Fruit fly (Drosophila melanogaster): ENCODE measurements around the gene CG43673.

Gene CG43673

dm6 chrX:15788235-15789187 is 9.6 kb downstream of the CG43673 start, which contains the start of gene Rhp (continued):
- no peak for TF ChIP-seq CG11723 (GFP tag; optimal IDR thresholded peaks at IDR 0.05)
- no peak for TF ChIP-seq CG43689 (GFP tag; IDR thresholded peaks at IDR 0.05)
- no peak for TF ChIP-seq Dad (GFP tag; optimal IDR thresholded peaks at IDR 0.05)
- no peak for TF ChIP-seq slp2 (GFP tag; optimal IDR thresholded peaks at IDR 0.05)
- TF ChIP-seq CG12155 (GFP tag; optimal IDR thresholded peaks at IDR 0.05) = no peak
- no peak for TF ChIP-seq CG7745 (tag; optimal IDR thresholded peaks at IDR 0.05)
- TF ChIP-seq dysf (GFP tag; IDR thresholded peaks at IDR 0.05) = no peak
- peak; percentile 51 for TF ChIP-seq CG13424 (tag; optimal IDR thresholded peaks at IDR 0.05)
- TF ChIP-seq B-H2 (GFP tag; optimal IDR thresholded peaks at IDR 0.05) = peak; percentile 7
- no peak for TF ChIP-seq zen2 (GFP tag; IDR thresholded peaks at IDR 0.05; ENCODE audit: partially characterized antibody)
- TF ChIP-seq ems (GFP tag; optimal IDR thresholded peaks at IDR 0.05) = no peak
- no peak for TF ChIP-seq Aef1 (GFP tag; IDR thresholded peaks at IDR 0.05)
- no peak for TF ChIP-seq Hey (tag; optimal IDR thresholded peaks at IDR 0.05)
- TF ChIP-seq CG17829 (tag; optimal IDR thresholded peaks at IDR 0.05) = no peak
- TF ChIP-seq ERR (GFP tag; optimal IDR thresholded peaks at IDR 0.05) = no peak
- no peak for TF ChIP-seq NC2β (GFP tag; optimal IDR thresholded peaks at IDR 0.05)
- TF ChIP-seq Eip74EF (GFP tag; optimal IDR thresholded peaks at IDR 0.05) = peak in 1 of 2 experiments; percentile 17
- no peak for TF ChIP-seq fd96Cb (tag; optimal IDR thresholded peaks at IDR 0.05)
- TF ChIP-seq CG8388 (GFP tag; optimal IDR thresholded peaks at IDR 0.05) = no peak
- peak; percentile 5 for TF ChIP-seq HLHmδ (GFP tag; optimal IDR thresholded peaks at IDR 0.05)
- no peak for TF ChIP-seq CG8765 (GFP tag; IDR thresholded peaks at IDR 0.05)
- TF ChIP-seq CG2120 (GFP tag; optimal IDR thresholded peaks at IDR 0.05) = no peak
- TF ChIP-seq sisA (GFP tag; IDR thresholded peaks at IDR 0.05) = no peak
- no peak for TF ChIP-seq CG9817 (tag; optimal IDR thresholded peaks at IDR 0.05)
- no peak for TF ChIP-seq CG17612 (GFP tag; IDR thresholded peaks at IDR 0.05)
- no peak for TF ChIP-seq pros (GFP tag; optimal IDR thresholded peaks at IDR 0.05)
- peak; percentile 50 for TF ChIP-seq Sox102F (GFP tag; optimal IDR thresholded peaks at IDR 0.05)
- TF ChIP-seq CG11504 (tag; optimal IDR thresholded peaks at IDR 0.05) = no peak
- TF ChIP-seq Stat92E (GFP tag; optimal IDR thresholded peaks at IDR 0.05) = no peak
- TF ChIP-seq jing (GFP tag; optimal IDR thresholded peaks at IDR 0.05) = no peak
- no peak for TF ChIP-seq shn (GFP tag; optimal IDR thresholded peaks at IDR 0.05)
- peak; percentile 16 for TF ChIP-seq CG3281 (GFP tag; optimal IDR thresholded peaks at IDR 0.05)
- TF ChIP-seq CG1792 (GFP tag; optimal IDR thresholded peaks at IDR 0.05) = no peak
- peak; percentile 77 for TF ChIP-seq CG13296 (GFP tag; optimal IDR thresholded peaks at IDR 0.05)
- TF ChIP-seq CG8924 (tag; optimal IDR thresholded peaks at IDR 0.05) = peak; percentile 33
- TF ChIP-seq CG2712 (tag; optimal IDR thresholded peaks at IDR 0.05) = peak; percentile 26
- no peak for TF ChIP-seq CG8290 (GFP tag; optimal IDR thresholded peaks at IDR 0.05)
- peak in 1 of 2 experiments; percentile 84 for TF ChIP-seq CG8290 (tag; optimal IDR thresholded peaks at IDR 0.05)
- TF ChIP-seq CG3847 (GFP tag; IDR thresholded peaks at IDR 0.05) = no peak
- TF ChIP-seq BtbVII (GFP tag; optimal IDR thresholded peaks at IDR 0.05) = peak; percentile 68
- TF ChIP-seq CG15011 (GFP tag; optimal IDR thresholded peaks at IDR 0.05) = no peak
- no peak for TF ChIP-seq Taf1 (GFP tag; IDR thresholded peaks at IDR 0.05)
- no peak for TF ChIP-seq az2 (GFP tag; optimal IDR thresholded peaks at IDR 0.05)
- peak; percentile 19 for TF ChIP-seq grau (tag; optimal IDR thresholded peaks at IDR 0.05)
- TF ChIP-seq Awh (GFP tag; IDR thresholded peaks at IDR 0.05) = peak; percentile 55
- no peak for TF ChIP-seq CG14667 (GFP tag; IDR thresholded peaks at IDR 0.05)
- TF ChIP-seq nerfin-1 (tag; optimal IDR thresholded peaks at IDR 0.05) = peak; percentile 49
- TF ChIP-seq al (GFP tag; IDR thresholded peaks at IDR 0.05) = no peak
- TF ChIP-seq Rfx (GFP tag; IDR thresholded peaks at IDR 0.05) = no peak
